Fruit fly (Drosophila melanogaster) S2 (cell line): ENCODE measurements around the gene Axud1.

Experiments
- CG8478 ChIP-seq: fragments of >200 bp; optimal IDR thresholded peaks from 2 replicates; lab custom pipeline; 2018
- CTCF ChIP-seq, 2 experiments: fragments of >200 bp; optimal IDR thresholded peaks; 2 replicates each; lab custom pipeline; 2018

Axud1 gene

DNA sequence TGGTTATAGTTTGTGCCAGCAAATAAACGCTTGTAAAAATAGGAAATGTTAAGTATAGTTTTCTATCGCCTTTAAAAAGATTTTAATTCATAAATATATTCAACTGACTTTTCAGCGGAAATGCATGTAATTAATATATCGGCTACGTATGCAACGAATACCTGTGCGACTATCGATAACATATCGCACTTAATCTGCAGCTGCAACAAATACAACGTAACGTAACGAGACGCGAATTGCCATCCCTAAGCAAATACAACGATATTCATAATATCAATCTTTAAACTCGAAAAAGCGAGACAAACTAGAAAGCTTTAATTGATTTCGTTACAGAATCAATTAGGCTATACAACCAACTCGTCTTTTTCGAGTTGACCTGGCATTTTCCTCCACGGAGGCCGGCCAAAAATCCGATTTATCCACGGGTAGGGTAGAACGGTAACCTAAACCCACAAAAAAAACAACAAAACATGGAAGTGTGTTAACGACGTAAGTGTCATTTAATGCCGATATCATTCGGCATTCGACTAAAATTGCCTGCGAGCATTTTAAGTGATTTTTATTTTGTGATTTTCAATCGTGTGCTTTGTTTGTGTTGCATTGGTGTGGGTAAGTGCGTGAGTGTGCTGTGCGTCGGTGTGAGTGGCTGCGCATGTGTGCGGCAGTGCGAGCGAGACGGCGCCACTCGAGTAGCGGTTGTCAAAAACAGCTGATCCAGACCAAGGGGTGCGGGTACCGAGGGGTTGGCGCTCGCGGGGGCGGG is 10.7 kb downstream of the Axud1 start, which contains the start of gene Atxn7:
Gene Atxn7 (plus strand): TSS at position 187 of the 763 bp plus-strand sequence.
- TF ChIP-seq CTCF (optimal IDR thresholded peaks at IDR 0.05; lab: Kevin White, UChicago) (peak in 1 of 2 experiments; percentile 27), CG8478 (lab: Kevin White, UChicago) (no peak)

DNA sequence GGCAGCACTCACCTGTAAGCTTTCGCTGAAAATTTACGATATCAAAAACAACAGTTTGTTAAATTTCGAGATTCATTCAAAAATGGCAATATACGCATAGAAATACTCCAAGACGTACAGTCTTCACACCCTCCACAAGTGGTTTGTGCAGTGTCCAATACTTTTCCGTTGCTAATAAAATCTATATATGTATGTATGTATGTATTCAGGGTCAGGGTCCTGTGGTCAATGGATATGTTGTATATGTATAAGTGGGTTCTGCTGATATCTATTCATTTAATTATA is 11.2 kb downstream of the Axud1 start:
- TF ChIP-seq CG8478 (lab: Kevin White, UChicago): no peak
- TF ChIP-seq CTCF (optimal IDR thresholded peaks at IDR 0.05; lab: Kevin White, UChicago): no peak

DNA sequence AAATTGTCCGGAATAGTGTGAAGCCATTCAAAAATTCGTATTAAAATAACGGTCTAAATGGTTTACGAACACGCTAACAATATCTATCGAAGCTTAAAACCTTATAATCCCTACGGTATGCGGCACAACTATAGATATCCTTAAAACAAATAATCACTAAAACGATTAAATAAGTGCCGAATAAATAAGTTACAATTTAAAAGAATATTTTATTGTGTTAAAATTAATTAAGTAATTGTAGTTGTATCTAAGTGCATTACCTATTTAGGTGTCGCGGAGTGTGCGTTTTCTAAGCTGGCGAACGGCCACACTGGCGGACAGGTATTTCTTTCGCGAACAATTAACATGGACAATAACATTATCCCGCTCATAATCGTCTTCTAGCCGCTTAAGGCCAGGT is 15.7 kb downstream of the Axud1 start, which contains the start of gene Eogt:
Gene Eogt (plus strand): TSS at position 293 of the 400 bp plus-strand sequence.
- TF ChIP-seq CTCF (optimal IDR thresholded peaks at IDR 0.05; lab: Kevin White, UChicago) (peak in 1 of 2 experiments; percentile 6), CG8478 (lab: Kevin White, UChicago) (no peak)

DNA sequence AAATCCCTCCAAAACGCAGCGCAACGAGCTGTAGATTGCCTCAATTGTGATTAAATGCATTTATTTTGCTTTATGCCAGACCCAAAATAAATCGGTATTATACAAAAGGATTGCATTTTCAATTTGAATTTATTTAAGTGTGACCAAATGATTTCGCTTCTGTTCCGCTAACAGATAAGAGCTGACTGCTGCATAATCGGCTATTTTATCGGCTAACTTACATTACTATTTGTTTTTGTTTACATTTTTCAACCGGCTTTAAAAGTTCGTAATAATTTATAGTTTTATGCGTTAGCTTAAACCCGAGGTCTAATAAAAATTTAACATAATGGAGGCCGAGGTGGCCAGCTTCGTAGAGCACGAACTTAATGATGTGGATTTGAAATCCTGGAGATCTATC is 17.8 kb downstream of the Axud1 start, which contains the start of gene PIG-Wa:
Gene PIG-Wa (plus strand): TSS at position 232 of the 400 bp plus-strand sequence.
- TF ChIP-seq CG8478 (lab: Kevin White, UChicago): no peak
- no peak for TF ChIP-seq CTCF (optimal IDR thresholded peaks at IDR 0.05; lab: Kevin White, UChicago)

DNA sequence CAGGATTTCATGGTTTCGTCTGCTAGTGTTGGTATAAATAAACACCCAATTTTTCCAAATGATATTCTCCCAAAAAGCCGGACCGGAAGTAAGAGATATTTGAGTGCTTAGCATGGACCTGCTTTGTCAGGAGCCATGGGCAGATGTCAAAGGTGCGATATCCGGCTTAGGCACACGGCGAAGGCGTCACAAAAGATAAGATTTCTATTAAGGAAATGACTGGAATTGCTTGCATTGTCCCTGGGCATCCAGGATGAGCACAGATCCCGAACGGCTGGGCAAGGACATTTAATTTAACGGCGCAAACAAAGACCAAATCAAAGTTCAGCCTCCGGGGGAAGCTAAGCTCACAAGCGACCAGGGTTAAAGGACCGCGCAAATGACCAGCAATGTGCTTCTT is 20.5 kb downstream of the Axud1 start, which contains the start of gene CG3557:
Gene CG3557 (minus strand): TSS at position 101 of the 400 bp plus-strand sequence.
- no peak for TF ChIP-seq CTCF (optimal IDR thresholded peaks at IDR 0.05; lab: Kevin White, UChicago)
- TF ChIP-seq CG8478 (lab: Kevin White, UChicago): no peak

DNA sequence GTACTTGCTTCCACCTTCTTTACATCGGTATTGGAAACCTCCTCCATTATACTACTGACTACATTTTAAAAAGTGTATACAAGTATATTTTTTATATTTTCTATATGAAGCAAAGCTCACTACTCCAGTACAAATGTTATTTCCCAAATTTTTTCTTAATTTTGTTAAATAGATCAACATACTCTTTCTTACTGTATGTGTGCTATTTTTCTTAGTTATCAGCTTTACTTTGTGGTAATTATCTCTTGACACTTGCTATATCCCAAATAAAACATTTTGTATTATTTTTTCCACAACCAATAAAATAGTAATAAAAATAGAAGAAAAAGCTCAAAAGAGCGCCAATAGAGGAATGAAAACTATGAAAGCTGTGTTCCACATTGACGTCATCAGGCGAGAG is 25.4 kb downstream of the Axud1 start, which contains the start of gene CG43750:
Gene CG43750 (minus strand): TSS at position 101 of the 400 bp plus-strand sequence.
- no peak for TF ChIP-seq CTCF (optimal IDR thresholded peaks at IDR 0.05; lab: Kevin White, UChicago)
- no peak for TF ChIP-seq CG8478 (lab: Kevin White, UChicago)

DNA sequence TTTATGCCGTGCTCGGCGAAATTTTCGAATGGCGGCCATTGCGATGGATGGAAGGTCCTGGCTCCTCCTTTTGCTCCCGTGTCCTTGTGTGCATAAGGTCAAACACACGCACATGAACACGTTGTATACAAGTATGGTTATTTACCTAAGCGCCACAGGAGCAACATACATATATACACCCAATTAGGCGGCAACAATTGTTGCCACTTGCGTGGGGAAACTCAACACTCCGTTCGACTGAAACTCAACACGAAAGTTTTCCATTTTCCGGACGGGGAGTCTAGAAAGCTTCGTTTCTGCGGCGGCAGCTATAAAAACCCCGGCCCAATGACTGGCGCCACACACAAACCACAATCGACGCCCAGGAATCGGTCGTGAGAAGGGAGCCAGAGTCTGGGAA is 26.2 kb downstream of the Axud1 start, which contains the start of gene CG46448:
Gene CG46448 (plus strand): TSS at position 340 of the 400 bp plus-strand sequence.
- TF ChIP-seq CTCF (optimal IDR thresholded peaks at IDR 0.05; lab: Kevin White, UChicago): no peak
- TF ChIP-seq CG8478 (lab: Kevin White, UChicago): no peak

DNA sequence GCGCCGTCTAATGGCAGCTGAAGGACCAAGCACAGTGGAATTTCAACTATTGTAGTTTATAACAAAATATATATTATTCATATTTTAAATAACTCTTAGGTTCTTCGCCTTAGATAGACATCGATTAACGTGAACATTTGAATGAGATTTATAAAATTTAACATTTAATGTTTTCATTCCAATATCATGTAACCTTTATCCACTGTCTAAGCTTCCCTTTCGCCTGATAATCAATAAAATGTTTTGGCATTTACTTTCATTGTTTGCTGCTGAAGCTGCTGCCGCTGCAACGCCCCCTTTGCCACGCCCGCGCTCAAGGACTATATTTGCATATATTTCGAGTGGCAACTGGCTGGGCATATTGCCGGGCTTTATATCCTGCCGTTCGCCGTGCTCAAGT is 29.7 kb downstream of the Axud1 start:
- no peak for TF ChIP-seq CG8478 (lab: Kevin White, UChicago)

DNA sequence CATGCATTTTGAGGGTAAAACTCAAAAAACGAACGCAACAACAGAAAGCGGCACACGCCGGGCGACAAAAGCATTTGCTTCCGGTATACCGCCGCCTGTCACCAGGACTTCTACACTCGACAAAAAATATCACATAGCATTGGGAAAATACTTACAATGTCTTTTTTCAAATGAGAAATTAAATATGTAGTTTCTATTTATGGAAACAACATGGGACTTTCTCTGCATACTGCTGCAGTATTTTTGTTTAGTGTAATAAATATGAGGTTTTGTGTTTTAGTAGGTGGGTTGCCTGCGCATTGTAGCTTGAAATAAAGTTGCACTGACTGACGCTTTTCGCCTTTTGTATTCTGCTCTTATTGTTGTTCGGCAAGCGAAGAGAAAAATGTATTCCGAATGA is 31.9 kb downstream of the Axud1 start:
- TF ChIP-seq CG8478 (lab: Kevin White, UChicago): no peak
- no peak for TF ChIP-seq CTCF (optimal IDR thresholded peaks at IDR 0.05; lab: Kevin White, UChicago)

DNA sequence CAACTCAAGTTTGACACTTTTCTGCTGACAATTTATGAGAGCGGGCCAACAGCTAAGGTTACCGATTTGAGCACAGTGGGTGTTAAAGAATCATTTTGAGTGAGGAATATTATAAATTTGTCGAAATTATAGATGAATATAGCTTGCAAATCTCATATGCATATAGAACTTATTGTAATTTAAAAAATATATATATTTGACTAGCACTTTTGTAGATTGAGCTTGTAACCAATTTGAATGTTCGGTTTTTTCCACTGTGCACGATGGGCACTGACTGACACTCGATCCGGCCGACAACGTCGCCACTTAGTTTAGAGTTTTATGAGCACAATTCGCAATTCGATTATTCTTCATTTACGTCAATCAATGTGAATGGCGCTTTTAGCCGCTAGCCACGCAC is 33.3 kb downstream of the Axud1 start:
- TF ChIP-seq CTCF (optimal IDR thresholded peaks at IDR 0.05; lab: Kevin White, UChicago): no peak
- no peak for TF ChIP-seq CG8478 (lab: Kevin White, UChicago)

DNA sequence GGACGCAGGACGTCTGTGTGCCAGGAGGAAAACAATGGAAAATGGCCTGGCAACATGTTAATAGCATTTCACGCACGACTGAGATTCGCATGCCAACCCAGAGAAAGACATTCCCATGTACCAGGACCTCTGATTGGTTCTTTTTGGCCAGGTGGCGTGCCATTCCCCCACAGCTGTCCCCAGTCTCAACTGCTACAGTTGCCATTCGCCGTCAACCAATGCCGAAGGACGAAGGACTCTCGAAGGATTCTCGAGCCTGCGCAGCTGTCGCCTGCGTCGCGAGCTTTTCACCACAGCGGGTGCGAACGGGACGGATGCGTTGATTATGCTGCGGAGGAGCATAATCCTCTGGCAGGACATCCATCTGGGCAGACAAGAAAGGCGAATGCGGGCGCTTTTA is 34.8 kb downstream of the Axud1 start, which contains the start of gene VGlut:
Gene VGlut (plus strand): TSS at position 399 of the 400 bp plus-strand sequence.
- no peak for TF ChIP-seq CG8478 (lab: Kevin White, UChicago)
- no peak for TF ChIP-seq CTCF (optimal IDR thresholded peaks at IDR 0.05; lab: Kevin White, UChicago)

DNA sequence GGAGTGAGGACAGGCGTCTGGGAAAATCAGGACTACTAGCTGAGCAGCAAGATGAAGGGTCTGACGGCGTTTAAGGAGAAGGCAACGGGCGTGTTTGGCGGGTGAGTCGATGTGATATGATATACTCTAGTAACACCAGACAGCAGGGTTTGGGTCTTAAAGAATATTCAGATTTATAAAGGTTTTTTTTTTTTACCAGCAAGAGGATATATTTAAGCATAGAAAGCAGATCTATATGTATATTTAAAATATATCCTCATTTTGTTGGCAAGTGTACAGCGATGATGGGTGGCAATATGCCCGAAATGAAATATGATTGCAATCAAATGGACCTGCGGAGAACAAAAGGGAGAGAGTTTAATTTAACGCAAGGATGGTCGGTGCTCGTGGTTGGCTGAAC is 37.0 kb downstream of the Axud1 start:
- no peak for TF ChIP-seq CTCF (optimal IDR thresholded peaks at IDR 0.05; lab: Kevin White, UChicago)
- no peak for TF ChIP-seq CG8478 (lab: Kevin White, UChicago)

DNA sequence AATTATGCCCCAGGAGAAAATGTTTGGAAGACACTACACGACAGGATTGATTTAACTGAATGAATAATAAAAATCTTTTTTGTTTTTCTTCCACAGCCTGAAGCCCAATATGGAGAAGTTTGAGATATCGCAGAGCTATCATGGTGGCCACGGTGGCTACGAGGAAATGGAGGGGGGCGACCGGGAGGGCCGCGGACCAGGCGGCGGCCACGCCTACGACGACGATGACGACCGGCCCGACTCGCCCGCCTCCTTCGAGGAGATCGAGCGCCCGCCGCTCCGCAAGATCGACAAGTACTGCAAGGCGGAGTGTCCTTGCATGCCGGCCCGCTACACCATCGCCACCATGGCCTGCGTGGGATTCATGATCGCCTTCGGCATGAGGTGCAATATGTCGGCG is 39.5 kb downstream of the Axud1 start:
- no peak for TF ChIP-seq CG8478 (lab: Kevin White, UChicago)
- TF ChIP-seq CTCF (optimal IDR thresholded peaks at IDR 0.05; lab: Kevin White, UChicago): no peak

DNA sequence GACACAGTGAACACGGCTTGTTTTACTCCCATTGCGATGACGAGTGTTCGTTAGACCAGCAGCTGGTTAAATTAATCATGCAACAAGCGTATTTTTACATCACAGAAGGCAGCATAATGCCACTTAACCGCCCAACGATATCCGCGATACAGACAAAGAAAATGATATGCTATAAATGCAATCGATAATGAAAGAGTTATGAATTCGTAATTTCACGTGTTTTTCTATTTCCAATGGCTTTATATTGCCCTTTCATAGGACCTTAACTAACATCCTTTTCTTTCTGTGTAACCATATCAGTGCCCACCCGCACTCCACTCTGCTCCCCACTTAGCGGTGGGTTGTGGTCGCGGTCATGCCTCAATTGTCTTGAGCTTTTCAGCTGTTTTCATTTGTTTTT is 47.9 kb downstream of the Axud1 start:
- TF ChIP-seq CTCF (optimal IDR thresholded peaks at IDR 0.05; lab: Kevin White, UChicago): no peak
- TF ChIP-seq CG8478 (lab: Kevin White, UChicago): no peak

DNA sequence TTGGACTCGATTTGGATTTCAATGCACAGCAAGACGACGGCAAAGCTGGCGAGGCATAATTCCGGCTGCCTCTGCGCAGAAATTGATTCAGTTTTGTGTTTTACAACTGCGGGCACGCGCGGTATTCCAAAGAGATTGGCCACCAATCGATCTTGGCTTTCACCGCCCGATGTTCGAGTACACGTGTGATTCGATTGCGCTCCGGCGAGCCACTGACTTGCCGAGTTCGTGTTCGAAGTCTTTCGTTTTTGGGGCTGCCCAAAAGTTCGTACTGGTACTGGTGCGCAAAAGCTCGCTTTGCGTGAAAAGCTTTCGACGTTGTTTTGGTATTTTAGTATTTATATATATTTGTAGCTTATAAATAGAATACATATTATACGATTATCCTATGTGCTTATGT is 50.0 kb downstream of the Axud1 start, which contains the start of gene CG18641:
Gene CG18641 (minus strand): TSS at position 214 of the 400 bp plus-strand sequence.
- TF ChIP-seq CG8478 (lab: Kevin White, UChicago): no peak
- TF ChIP-seq CTCF (optimal IDR thresholded peaks at IDR 0.05; lab: Kevin White, UChicago): no peak
